Worm (Caenorhabditis elegans): ENCODE measurements around the gene ccdc-12.
A peak's percentile ranks its signal among the peaks of the same experiment; 100 is the strongest.

The ccdc-12 gene

ce11 chrIV:2495118-2495785 is at the start of gene ccdc-12, which contains the start of gene Y69A2AR.18:
Gene ccdc-12, minus strand, starts transcription at chrIV:2495174.
Gene Y69A2AR.18, plus strand, starts transcription at chrIV:2495735.
- TF ChIP-seq nhr-25 (tag; optimal IDR thresholded peaks at IDR 0.05): no peak
- TF ChIP-seq zag-1 (tag; optimal IDR thresholded peaks at IDR 0.05): no peak
- TF ChIP-seq snpc-4 (tag; optimal IDR thresholded peaks at IDR 0.05): peak; percentile 18
- no peak for TF ChIP-seq ceh-82 (tag; optimal IDR thresholded peaks at IDR 0.05)
- TF ChIP-seq nhr-10 (tag; optimal IDR thresholded peaks at IDR 0.05): no peak
- no peak for TF ChIP-seq mdl-1 (tag; optimal IDR thresholded peaks at IDR 0.05)
- no peak for TF ChIP-seq C34F6.9 (tag; optimal IDR thresholded peaks at IDR 0.05)
- TF ChIP-seq sem-4 (tag; optimal IDR thresholded peaks at IDR 0.05): no peak
- no peak for TF ChIP-seq elt-1 (tag; optimal IDR thresholded peaks at IDR 0.05)
- peak; percentile 3 for TF ChIP-seq fos-1 (tag; optimal IDR thresholded peaks at IDR 0.05)
- no peak for TF ChIP-seq peb-1 (tag; optimal IDR thresholded peaks at IDR 0.05)
- TF ChIP-seq unc-55 (GFP tag; optimal IDR thresholded peaks at IDR 0.05): peak; percentile 86
- TF ChIP-seq nhr-23 (tag; optimal IDR thresholded peaks at IDR 0.05): no peak
- TF ChIP-seq egl-27 (tag; optimal IDR thresholded peaks at IDR 0.05): no peak
- TF ChIP-seq ztf-11 (tag; optimal IDR thresholded peaks at IDR 0.05): no peak
- peak; percentile 15 for TF ChIP-seq mab-5 (tag; optimal IDR thresholded peaks at IDR 0.05)
- no peak for TF ChIP-seq skn-1 (tag; optimal IDR thresholded peaks at IDR 0.05)
- peak; percentile 55 for TF ChIP-seq sma-3 (GFP tag; optimal IDR thresholded peaks at IDR 0.05)
- peak; percentile 50 for TF ChIP-seq R02D3.7 (tag; optimal IDR thresholded peaks at IDR 0.05)
- no peak for TF ChIP-seq elt-3 (tag; optimal IDR thresholded peaks at IDR 0.05)
- TF ChIP-seq nhr-6 (tag; optimal IDR thresholded peaks at IDR 0.05): no peak
- no peak for TF ChIP-seq mbf-1 (tag; optimal IDR thresholded peaks at IDR 0.05)
- no peak for TF ChIP-seq lin-39 (tag; optimal IDR thresholded peaks at IDR 0.05)
- TF ChIP-seq unc-62 (GFP tag; optimal IDR thresholded peaks at IDR 0.05): no peak
- TF ChIP-seq nhr-12 (tag; optimal IDR thresholded peaks at IDR 0.05): no peak
- TF ChIP-seq crh-2 (tag; optimal IDR thresholded peaks at IDR 0.05): no peak
- TF ChIP-seq nhr-237 (tag; optimal IDR thresholded peaks at IDR 0.05): no peak
- peak; percentile 73 for TF ChIP-seq gmeb-1 (tag; optimal IDR thresholded peaks at IDR 0.05)
- no peak for TF ChIP-seq ztf-4 (tag; optimal IDR thresholded peaks at IDR 0.05)
- peak; percentile 48 for TF ChIP-seq F13H6.1 (tag; optimal IDR thresholded peaks at IDR 0.05)
- peak; percentile 73 for TF ChIP-seq lin-11 (tag; optimal IDR thresholded peaks at IDR 0.05)
- TF ChIP-seq ceh-16 (tag; optimal IDR thresholded peaks at IDR 0.05): no peak
- TF ChIP-seq unc-39 (tag; optimal IDR thresholded peaks at IDR 0.05): no peak
- no peak for TF ChIP-seq lin-13 (GFP tag; optimal IDR thresholded peaks at IDR 0.05)
- TF ChIP-seq aly-2 (tag; optimal IDR thresholded peaks at IDR 0.05): no peak
- TF ChIP-seq lsy-2 (tag; optimal IDR thresholded peaks at IDR 0.05): peak; percentile 96 to 98
- TF ChIP-seq sma-9 (GFP tag; optimal IDR thresholded peaks at IDR 0.05): no peak
- no peak for TF ChIP-seq sma-9 (tag; optimal IDR thresholded peaks at IDR 0.05)
- no peak for TF ChIP-seq blmp-1 (tag; optimal IDR thresholded peaks at IDR 0.05; ENCODE audit: insufficient read depth)
- TF ChIP-seq nhr-77 (tag; optimal IDR thresholded peaks at IDR 0.05): no peak
- no peak for TF ChIP-seq nhr-11 (tag; optimal IDR thresholded peaks at IDR 0.05)
- no peak for TF ChIP-seq dmd-4 (tag; optimal IDR thresholded peaks at IDR 0.05)
- no peak for TF ChIP-seq Y55F3AM.14 (GFP tag; optimal IDR thresholded peaks at IDR 0.05)
- TF ChIP-seq ZK546.5 (tag; optimal IDR thresholded peaks at IDR 0.05): no peak
- peak; percentile 45 for TF ChIP-seq nhr-129 (tag; optimal IDR thresholded peaks at IDR 0.05)
- TF ChIP-seq ztf-1 (GFP tag; conservative IDR thresholded peaks at IDR 0.05): no peak
- no peak for TF ChIP-seq alr-1 (tag; optimal IDR thresholded peaks at IDR 0.05)
- TF ChIP-seq ama-1 (optimal IDR thresholded peaks at IDR 0.05): no peak
- no peak for TF ChIP-seq nhr-21 (tag; optimal IDR thresholded peaks at IDR 0.05)

Measured in whole organism, L2 larva.